Worm (Caenorhabditis elegans) whole organism, L4 larva: ENCODE data around the gene faah-2.

ENCODE experiments used
- T20F7.1 ChIP-seq: fragments of 200-800 bp; sonication (Bioruptor generic); optimal IDR thresholded peaks from 2 replicates; lab custom pipeline; 2018; ENCODE audit warnings: mild to moderate bottlenecking, missing genetic modification characterization, missing compliant biosample characterization
- aha-1 ChIP-seq: fragments of 150-350 bp; peaks from one replicate; lab custom pipeline; 2014; ENCODE audit warnings: missing biosample characterization, missing genetic modification characterization
- daf-16 ChIP-seq, 3 experiments: sonication (generic microtip); optimal IDR thresholded peaks; 2 replicates each; lab custom pipeline; 2016 to 2017; ENCODE audit warnings: missing genetic modification characterization in 3 of 3, missing genetic modification reagents in 3 of 3, mild to moderate bottlenecking in 2 of 3, missing compliant biosample characterization in 2 of 3, missing biosample characterization in 1 of 3, moderate library complexity in 1 of 3
- dmd-9 ChIP-seq: fragments of 200-800 bp; sonication (Bioruptor generic); IDR thresholded peaks from 2 replicates; pipeline ENCODE4 v1.3.6; 2022; ENCODE audit warnings: missing genetic modification reagents, missing genetic modification characterization, missing compliant biosample characterization
- dve-1 ChIP-seq: sonication (generic microtip); optimal IDR thresholded peaks from 2 replicates; lab custom pipeline; 2017; ENCODE audit warnings: antibody characterized with exemption, mild to moderate bottlenecking, missing genetic modification characterization, missing compliant biosample characterization; ENCODE audit not compliant: insufficient read depth
- fos-1 ChIP-seq: fragments of 150-350 bp; optimal IDR thresholded peaks from 2 replicates; lab custom pipeline; 2014; ENCODE audit warnings: missing biosample characterization, missing genetic modification characterization
- hlh-11 ChIP-seq: fragments of 200-800 bp; sonication (Bioruptor generic); optimal IDR thresholded peaks from 2 replicates; lab custom pipeline; 2018; ENCODE audit warnings: mild to moderate bottlenecking, missing genetic modification characterization, missing compliant biosample characterization
- mep-1 ChIP-seq: fragments of 150-350 bp; sonication (generic microtip); optimal IDR thresholded peaks from 3 replicates; lab custom pipeline; 2014; ENCODE audit warnings: missing biosample characterization, missing genetic modification characterization
- nhr-28 ChIP-seq: fragments of 150-350 bp; optimal IDR thresholded peaks from 2 replicates; lab custom pipeline; 2014; ENCODE audit warnings: missing biosample characterization, missing genetic modification characterization
- nhr-6 ChIP-seq: fragments of 150-350 bp; optimal IDR thresholded peaks from 2 replicates; lab custom pipeline; 2014; ENCODE audit warnings: missing biosample characterization, missing genetic modification characterization
- nhr-77 ChIP-seq: fragments of 150-350 bp; optimal IDR thresholded peaks from 2 replicates; lab custom pipeline; 2014; ENCODE audit warnings: missing biosample characterization, missing genetic modification characterization
- pqm-1 ChIP-seq: sonication (generic microtip); optimal IDR thresholded peaks from 2 replicates; lab custom pipeline; 2017; ENCODE audit warnings: missing biosample characterization, missing genetic modification characterization
- snpc-1.2 ChIP-seq: fragments of 200-800 bp; sonication (Bioruptor generic); IDR thresholded peaks from 2 replicates; pipeline ENCODE4 v1.3.6; 2022; ENCODE audit warnings: missing genetic modification reagents, missing genetic modification characterization, missing compliant biosample characterization
- spr-3 ChIP-seq: fragments of 200-800 bp; sonication (Bioruptor generic); optimal IDR thresholded peaks from 2 replicates; lab custom pipeline; 2018; ENCODE audit warnings: mild to moderate bottlenecking, missing genetic modification characterization, missing compliant biosample characterization
- tag-97 ChIP-seq: fragments of 200-800 bp; sonication (Bioruptor generic); IDR thresholded peaks from 2 replicates; pipeline ENCODE4 v1.3.6; 2022; ENCODE audit warnings: missing genetic modification characterization, missing compliant biosample characterization
- unc-62 ChIP-seq, 3 experiments: fragments of 150-350 bp in 1 of 3; sonication (generic microtip); optimal IDR thresholded peaks in 2 of 3; peaks in 1 of 3; 1 replicate in 1 of 3; 2 replicates in 2 of 3; lab custom pipeline; 2014 to 2017; ENCODE audit warnings: missing biosample characterization in 3 of 3, missing genetic modification characterization in 3 of 3, missing genetic modification reagents in 3 of 3, missing genotype in 1 of 3
- zip-2 ChIP-seq: fragments of 150-350 bp; optimal IDR thresholded peaks from 2 replicates; lab custom pipeline; 2014; ENCODE audit warnings: missing biosample characterization, missing genetic modification characterization
- ztf-7 ChIP-seq: fragments of 150-350 bp; optimal IDR thresholded peaks from 2 replicates; lab custom pipeline; 2014; ENCODE audit warnings: missing biosample characterization, missing genetic modification characterization

The faah-2 gene

ce11 chrIV:8199824-8200223, 47.6 kb downstream of the faah-2 start:
- TF ChIP-seq mep-1 = peak; percentile 12
- peak; percentile 40 for TF ChIP-seq hlh-11
- no peak for TF ChIP-seq spr-3 (GFP tag; lab: Kevin White, UChicago)
- peak; percentile 67 for TF ChIP-seq pqm-1 (tag; lab: Kevin White, UChicago)
- no peak for TF ChIP-seq tag-97 (GFP tag; lab: Robert Waterston, UW)
- no peak for TF ChIP-seq fos-1 (tag; lab: Kevin White, UChicago)
- TF ChIP-seq nhr-28 (tag; lab: Kevin White, UChicago) = peak; percentile 23
- no peak for TF ChIP-seq daf-16 (GFP tag; optimal IDR thresholded peaks at IDR 0.05; lab: Kevin White, UChicago)
- TF ChIP-seq daf-16 (tag; optimal IDR thresholded peaks at IDR 0.05; lab: Kevin White, UChicago) = peak; percentile 73
- peak; percentile 18 for TF ChIP-seq ztf-7 (tag; lab: Kevin White, UChicago)
- peak; percentile 31 for TF ChIP-seq T20F7.1 (GFP tag; lab: Kevin White, UChicago)
- TF ChIP-seq dve-1 = peak; percentile 46
- peak; percentile 50 for TF ChIP-seq nhr-77 (tag; lab: Kevin White, UChicago)
- peak; percentile 59 for TF ChIP-seq nhr-6
- TF ChIP-seq snpc-1.2 (GFP tag; lab: Robert Waterston, UW) = no peak
- no peak for TF ChIP-seq dmd-9 (GFP tag; lab: Robert Waterston, UW)

- TF ChIP-seq aha-1 (tag; lab: Kevin White, UChicago) (peak; percentile 35), dve-1 (no peak)
- TF ChIP-seq, all 104 proteins: peak for 1
These were observed 48.9 kb downstream of the faah-2 start, which contains the start of gene glrx-22 for ce11 chrIV:8201133-8201532. TSS of gene glrx-22 (minus strand) at chrIV:8201233.

ce11 chrIV:8203555-8203954, 51.3 kb downstream of the faah-2 start:
- TF ChIP-seq unc-62 (GFP tag; optimal IDR thresholded peaks at IDR 0.05 in 1 of 2; lab: Kevin White, UChicago) (peak in 1 of 2 experiments; percentile 96), unc-62 (tag; optimal IDR thresholded peaks at IDR 0.05; lab: Kevin White, UChicago) (no peak), zip-2 (tag; lab: Kevin White, UChicago) (no peak)
- TF ChIP-seq, all 104 proteins: peak for 1
